Worm (Caenorhabditis elegans) whole organism, L4/young adult: ENCODE measurements around the gene T10D4.11.
"Not testable (repeated sequence)": the region's sequence is repeated elsewhere in the genome, so short reads cannot be mapped to it uniquely, and the experiment has no call there.

ENCODE experiments used
- W03F9.2 ChIP-seq: fragments of 150-350 bp; optimal IDR thresholded peaks from 2 replicates; lab custom pipeline; 2014; ENCODE audit warnings: missing biosample characterization, missing genetic modification characterization
- dao-5 ChIP-seq: sonication (generic microtip); optimal IDR thresholded peaks from 2 replicates; lab custom pipeline; 2016; ENCODE audit warnings: missing genotype, missing genetic modification characterization, moderate library complexity, missing compliant biosample characterization
- him-1 ChIP-seq: sonication (generic microtip); optimal IDR thresholded peaks from 2 replicates; lab custom pipeline; 2016; ENCODE audit warnings: missing genotype, missing genetic modification reagents, missing genetic modification characterization, missing compliant biosample characterization

T10D4.11 gene

ce11 chrII:3149521-3150190 is at the start of gene T10D4.11, which contains the start of gene T10D4.1:
T10D4.11 (minus strand) TSS chrII:3149621.
T10D4.1 (plus strand) TSS chrII:3150140.
- TF ChIP-seq him-1: no peak
- no peak for TF ChIP-seq W03F9.2 (tag; lab: Kevin White, UChicago)
- no peak for TF ChIP-seq dao-5 (tag; lab: Kevin White, UChicago)

- TF ChIP-seq dao-5 (tag; lab: Kevin White, UChicago) (no peak), W03F9.2 (tag; lab: Kevin White, UChicago) (no peak), him-1 (no peak)
These were observed 49.6 kb upstream of the T10D4.11 start, which contains the start of gene sri-51 for ce11 chrII:3198998-3199397. sri-51 (minus strand) TSS chrII:3199098.

ce11 chrII:3196966-3197365 is 47.5 kb upstream of the T10D4.11 start, which contains the start of gene gcy-15:
gcy-15 (minus strand) TSS chrII:3197066.
- no peak for TF ChIP-seq him-1

ce11 chrII:3195739-3196138 is 46.3 kb upstream of the T10D4.11 start:
- no peak for TF ChIP-seq W03F9.2 (tag; lab: Kevin White, UChicago)
- TF ChIP-seq him-1: no peak
- TF ChIP-seq dao-5 (tag; lab: Kevin White, UChicago): no peak

ce11 chrII:3191544-3191943 is 42.1 kb upstream of the T10D4.11 start, which contains the start of gene Y27F2A.9:
Y27F2A.9 (minus strand) TSS chrII:3191644.
- TF ChIP-seq W03F9.2 (tag; lab: Kevin White, UChicago); dao-5 (tag; lab: Kevin White, UChicago); him-1: not testable (repeated sequence)

ce11 chrII:3189038-3189437 is 39.6 kb upstream of the T10D4.11 start, which contains the start of gene Y27F2A.11:
Y27F2A.11 (plus strand) TSS chrII:3189338.
- not testable (repeated sequence) for TF ChIP-seq W03F9.2 (tag; lab: Kevin White, UChicago); dao-5 (tag; lab: Kevin White, UChicago); him-1

ce11 chrII:3185848-3186247 is 36.4 kb upstream of the T10D4.11 start:
- TF ChIP-seq him-1 (no peak), dao-5 (tag; lab: Kevin White, UChicago) (no peak), W03F9.2 (tag; lab: Kevin White, UChicago) (no peak)

ce11 chrII:3184858-3185257 is 35.4 kb upstream of the T10D4.11 start, which contains the start of gene sri-78:
sri-78 (plus strand) TSS chrII:3185158.
- TF ChIP-seq him-1; W03F9.2 (tag; lab: Kevin White, UChicago); dao-5 (tag; lab: Kevin White, UChicago): not testable (repeated sequence)

- not testable (repeated sequence) for TF ChIP-seq W03F9.2 (tag; lab: Kevin White, UChicago); dao-5 (tag; lab: Kevin White, UChicago); him-1
These were observed 33.9 kb upstream of the T10D4.11 start, which contains the start of the genes Y27F2A.6 and Y27F2A.8 for ce11 chrII:3183300-3183840. Y27F2A.6 (minus strand) TSS chrII:3183400. Y27F2A.8 (plus strand) TSS chrII:3183790.

- TF ChIP-seq him-1; dao-5 (tag; lab: Kevin White, UChicago); W03F9.2 (tag; lab: Kevin White, UChicago): not testable (repeated sequence)
These were observed 28.2 kb upstream of the T10D4.11 start, which contains the start of gene sri-40 for ce11 chrII:3177663-3178062. sri-40 (plus strand) TSS chrII:3177963.

- TF ChIP-seq dao-5 (tag; lab: Kevin White, UChicago) (no peak), W03F9.2 (tag; lab: Kevin White, UChicago) (no peak), him-1 (no peak)
These were observed 22.8 kb upstream of the T10D4.11 start, which contains the start of gene Y27F2A.10 for ce11 chrII:3172176-3172575. Y27F2A.10 (minus strand) TSS chrII:3172276.

ce11 chrII:3170089-3170488 is 20.7 kb upstream of the T10D4.11 start, which contains the start of gene fbxc-55:
fbxc-55 (minus strand) TSS chrII:3170189.
- TF ChIP-seq W03F9.2 (tag; lab: Kevin White, UChicago) (no peak), dao-5 (tag; lab: Kevin White, UChicago) (no peak), him-1 (no peak)

- TF ChIP-seq dao-5 (tag; lab: Kevin White, UChicago) (no peak), W03F9.2 (tag; lab: Kevin White, UChicago) (no peak), him-1 (no peak)
These were observed 9.6 kb upstream of the T10D4.11 start, which contains the start of gene sri-34 for ce11 chrII:3158985-3159384. sri-34 (minus strand) TSS chrII:3159085.

ce11 chrII:3156749-3157148 is 7.3 kb upstream of the T10D4.11 start, which contains the start of gene sri-33:
sri-33 (minus strand) TSS chrII:3156849.
- no peak for TF ChIP-seq dao-5 (tag; lab: Kevin White, UChicago)
- no peak for TF ChIP-seq him-1
- TF ChIP-seq W03F9.2 (tag; lab: Kevin White, UChicago): no peak
